Fruit fly (Drosophila melanogaster): ENCODE data around the gene CG9915.
A peak's percentile ranks its signal among the peaks of the same experiment; 100 is the strongest.

Gene CG9915

DNA sequence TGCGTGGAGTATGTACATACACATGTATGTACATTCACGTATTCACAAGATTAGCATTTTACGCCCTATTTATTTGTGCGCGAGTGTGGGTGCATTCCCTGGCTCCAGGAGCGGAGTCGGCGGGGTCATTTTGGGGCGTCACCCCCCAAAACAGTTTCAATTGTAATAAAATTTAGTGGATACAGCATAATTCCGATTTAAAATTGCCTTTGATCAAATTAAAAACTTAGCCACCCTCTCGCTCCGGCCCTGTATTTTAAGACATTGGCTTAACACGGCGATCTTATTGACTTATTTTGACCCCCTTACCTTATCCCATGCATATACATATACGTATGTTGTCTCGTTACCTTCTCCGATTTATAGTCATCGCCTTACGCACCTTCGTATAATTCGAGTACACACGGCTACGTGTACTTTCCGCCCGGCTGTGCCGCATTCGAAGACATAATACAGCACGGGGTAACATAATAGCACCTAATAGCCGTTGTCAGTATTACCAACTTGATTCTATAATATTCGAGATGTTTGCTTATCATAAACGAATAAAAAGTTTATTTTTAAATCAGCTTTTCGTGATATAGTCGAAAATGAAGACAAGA is 33.5 kb downstream of the CG9915 start (continued):
- TF ChIP-seq CG11695 (GFP tag; IDR thresholded peaks at IDR 0.05) (peak; percentile 79; the same call in 2 of the 3 replicates), CG1233 (GFP tag; optimal IDR thresholded peaks at IDR 0.05) (peak; percentile 92), dm (GFP tag; optimal IDR thresholded peaks at IDR 0.05) (peak; percentile 43), jigr1 (GFP tag; IDR thresholded peaks at IDR 0.05) (peak; percentile 79; the same call in 2 of the 3 replicates), CG9817 (tag; optimal IDR thresholded peaks at IDR 0.05) (peak; percentile 72), bowl (GFP tag; IDR thresholded peaks at IDR 0.05) (0 out of 2 replicates have a peak, but pooled peaks have one; percentile 51), CG11456 (GFP tag; IDR thresholded peaks at IDR 0.05) (peak; percentile 94), bbx (GFP tag; IDR thresholded peaks at IDR 0.05; ENCODE audit: partially characterized antibody) (peak; percentile 18; the same call in 1 of the 2 replicates), CG7928 (GFP tag; optimal IDR thresholded peaks at IDR 0.05) (no peak), Xrp1 (GFP tag; IDR thresholded peaks at IDR 0.05) (peak; percentile 89), Blimp-1 (GFP tag; optimal IDR thresholded peaks at IDR 0.05) (peak; percentile 68), CG14965 (GFP tag; optimal IDR thresholded peaks at IDR 0.05; ENCODE audit: borderline replicate concordance) (peak; percentile 19), yki (optimal IDR thresholded peaks at IDR 0.05) (no peak), HLHmδ (GFP tag; optimal IDR thresholded peaks at IDR 0.05) (no peak), CG2120 (GFP tag; optimal IDR thresholded peaks at IDR 0.05) (peak; percentile 83), pros (GFP tag; optimal IDR thresholded peaks at IDR 0.05) (peak; percentile 19), ato (GFP tag; IDR thresholded peaks at IDR 0.05; ENCODE audit: partially characterized antibody) (no peak), pzg (GFP tag; optimal IDR thresholded peaks at IDR 0.05) (peak; percentile 8), CG7786 (GFP tag; optimal IDR thresholded peaks at IDR 0.05) (peak; percentile 71), abd-A (tag; optimal IDR thresholded peaks at IDR 0.05) (no peak), CG4328 (GFP tag; optimal IDR thresholded peaks at IDR 0.05) (peak; percentile 40), Dfd (GFP tag; optimal IDR thresholded peaks at IDR 0.05) (no peak), CG31365 (tag; optimal IDR thresholded peaks at IDR 0.05) (peak; percentile 10), sd (tag; optimal IDR thresholded peaks at IDR 0.05) (peak; percentile 66), CG6683 (GFP tag; optimal IDR thresholded peaks at IDR 0.05) (peak; percentile 21), disco-r (GFP tag; optimal IDR thresholded peaks at IDR 0.05) (peak; percentile 66), chif (GFP tag; optimal IDR thresholded peaks at IDR 0.05) (peak; percentile 71 to 78), ATbp (GFP tag; optimal IDR thresholded peaks at IDR 0.05) (peak; percentile 81), Vsx1 (GFP tag; optimal IDR thresholded peaks at IDR 0.05) (peak; percentile 64), crol (GFP tag; IDR thresholded peaks at IDR 0.05) (peak; percentile 41; the same call in 1 of the 2 replicates), Xbp1 (GFP tag; optimal IDR thresholded peaks at IDR 0.05) (peak; percentile 83), zf30C (GFP tag; optimal IDR thresholded peaks at IDR 0.05) (no peak), CG6689 (GFP tag; IDR thresholded peaks at IDR 0.05) (peak; percentile 89), Asciz (GFP tag; optimal IDR thresholded peaks at IDR 0.05) (peak; percentile 57), tll (GFP tag; optimal IDR thresholded peaks at IDR 0.05) (no peak), CG12104 (GFP tag; optimal IDR thresholded peaks at IDR 0.05) (peak; percentile 44), E2f1 (GFP tag; IDR thresholded peaks at IDR 0.05) (peak; percentile 85), CG33213 (GFP tag; optimal IDR thresholded peaks at IDR 0.05) (peak; percentile 70), H15 (GFP tag; IDR thresholded peaks at IDR 0.05) (peak; percentile 91), Ptx1 (GFP tag; IDR thresholded peaks at IDR 0.05) (peak; percentile 95), CG2116 (GFP tag; optimal IDR thresholded peaks at IDR 0.05) (peak; percentile 21), CG17829 (tag; optimal IDR thresholded peaks at IDR 0.05) (peak; percentile 59), Nf-YB (GFP tag; optimal IDR thresholded peaks at IDR 0.05) (peak; percentile 5), tup (GFP tag; optimal IDR thresholded peaks at IDR 0.05) (peak; percentile 44), CG8359 (GFP tag; optimal IDR thresholded peaks at IDR 0.05; ENCODE audit: borderline replicate concordance) (peak; percentile 60), CG3995 (GFP tag; optimal IDR thresholded peaks at IDR 0.05) (peak; percentile 33), CG7271 (tag; optimal IDR thresholded peaks at IDR 0.05) (no peak), psq (GFP tag; optimal IDR thresholded peaks at IDR 0.05) (no peak), corto (GFP tag; optimal IDR thresholded peaks at IDR 0.05) (no peak)

Measured in whole organism, embryonic.